Worm (Caenorhabditis elegans): ENCODE data around the gene ugt-42.

ugt-42 gene

DNA sequence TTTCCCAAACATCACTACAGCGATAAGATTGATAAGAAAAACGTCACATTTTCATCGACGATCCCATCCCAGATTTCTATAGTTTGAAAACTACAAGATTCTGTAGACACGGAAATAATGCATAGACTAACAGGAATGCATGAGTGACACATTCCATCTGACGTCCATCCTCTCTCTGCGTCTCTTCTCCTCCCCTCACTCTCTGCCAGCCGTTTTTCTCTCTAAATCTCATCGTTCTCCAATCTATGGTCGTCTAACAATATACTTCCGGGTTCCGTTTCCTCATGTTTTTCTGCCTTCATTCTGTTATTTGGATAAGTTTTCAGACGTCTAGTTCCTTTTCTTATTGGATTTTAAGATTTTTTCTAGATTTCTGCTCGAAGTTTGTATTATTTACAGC is 27.9 kb upstream of the ugt-42 start, which contains the start of gene F48G7.4 (continued):
- TF ChIP-seq F16B12.6 (tag; optimal IDR thresholded peaks at IDR 0.05) = peak; percentile 5
- TF ChIP-seq vab-15 (tag; optimal IDR thresholded peaks at IDR 0.05) = no peak
- TF ChIP-seq C34B4.2 (tag; optimal IDR thresholded peaks at IDR 0.05) = no peak
- TF ChIP-seq nhr-11 (tag; optimal IDR thresholded peaks at IDR 0.05) = peak; percentile 73
- no peak for TF ChIP-seq unc-30 (tag; optimal IDR thresholded peaks at IDR 0.05)
- TF ChIP-seq unc-62 (GFP tag; optimal IDR thresholded peaks at IDR 0.05) = no peak
- TF ChIP-seq zag-1 (tag; optimal IDR thresholded peaks at IDR 0.05) = peak; percentile 26
- TF ChIP-seq ama-1 (optimal IDR thresholded peaks at IDR 0.05) = no peak
- TF ChIP-seq dpl-1 (GFP tag; optimal IDR thresholded peaks at IDR 0.05) = peak; percentile 22 to 44 (median 32)
- TF ChIP-seq ceh-63 (GFP tag; optimal IDR thresholded peaks at IDR 0.05) = no peak
- TF ChIP-seq nhr-77 (tag; optimal IDR thresholded peaks at IDR 0.05) = peak; percentile 23
- TF ChIP-seq irx-1 (tag; optimal IDR thresholded peaks at IDR 0.05) = peak; percentile 47
- no peak for TF ChIP-seq unc-130 (tag; optimal IDR thresholded peaks at IDR 0.05)
- TF ChIP-seq sptf-1 (tag; optimal IDR thresholded peaks at IDR 0.05) = no peak
- TF ChIP-seq nhr-85 (tag) = peak; percentile 95
- peak; percentile 33 for TF ChIP-seq isw-1 (GFP tag; IDR thresholded peaks at IDR 0.05)
- TF ChIP-seq alr-1 (tag; optimal IDR thresholded peaks at IDR 0.05; ENCODE audit: borderline replicate concordance) = no peak
- TF ChIP-seq nhr-237 (tag; optimal IDR thresholded peaks at IDR 0.05) = peak; percentile 68
- TF ChIP-seq pax-3 (tag; optimal IDR thresholded peaks at IDR 0.05) = peak; percentile 3
- peak in 1 of 2 experiments; percentile 45 for TF ChIP-seq egl-27 (tag; optimal IDR thresholded peaks at IDR 0.05)
- no peak for TF ChIP-seq lin-15B (tag; optimal IDR thresholded peaks at IDR 0.05)
- no peak for TF ChIP-seq tlp-1 (tag; optimal IDR thresholded peaks at IDR 0.05)
- peak; percentile 15 for TF ChIP-seq lin-13 (GFP tag; optimal IDR thresholded peaks at IDR 0.05)

DNA sequence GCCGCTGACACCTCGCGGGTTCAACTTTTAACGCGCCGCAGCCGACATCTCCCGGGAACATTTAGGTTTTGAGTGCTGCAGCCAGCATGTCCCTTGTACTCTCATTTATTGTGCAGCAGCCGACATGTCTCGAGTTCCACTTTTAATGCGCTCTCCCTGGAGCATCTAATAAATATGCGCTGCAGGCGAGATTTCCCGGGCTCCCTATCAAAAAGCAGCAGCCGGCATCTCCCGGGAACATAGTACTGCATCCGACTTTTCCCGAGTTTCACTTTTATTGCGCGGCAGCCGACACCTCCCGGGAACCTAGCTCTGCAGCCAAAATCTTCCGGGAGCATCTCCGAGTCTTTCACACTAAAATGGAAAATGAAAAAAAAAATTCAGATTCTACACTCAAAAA is 26.0 kb upstream of the ugt-42 start:
- TF ChIP-seq nhr-85 (tag) = no peak
- no peak for TF ChIP-seq sox-4 (tag; optimal IDR thresholded peaks at IDR 0.05)
- no peak for TF ChIP-seq nhr-11 (tag; optimal IDR thresholded peaks at IDR 0.05)
- no peak for TF ChIP-seq nhr-12 (tag; optimal IDR thresholded peaks at IDR 0.05)
- TF ChIP-seq nhr-76 (tag; optimal IDR thresholded peaks at IDR 0.05) = no peak
- no peak for TF ChIP-seq snu-23 (GFP tag; optimal IDR thresholded peaks at IDR 0.05)
- no peak for TF ChIP-seq unc-30 (tag; optimal IDR thresholded peaks at IDR 0.05)

DNA sequence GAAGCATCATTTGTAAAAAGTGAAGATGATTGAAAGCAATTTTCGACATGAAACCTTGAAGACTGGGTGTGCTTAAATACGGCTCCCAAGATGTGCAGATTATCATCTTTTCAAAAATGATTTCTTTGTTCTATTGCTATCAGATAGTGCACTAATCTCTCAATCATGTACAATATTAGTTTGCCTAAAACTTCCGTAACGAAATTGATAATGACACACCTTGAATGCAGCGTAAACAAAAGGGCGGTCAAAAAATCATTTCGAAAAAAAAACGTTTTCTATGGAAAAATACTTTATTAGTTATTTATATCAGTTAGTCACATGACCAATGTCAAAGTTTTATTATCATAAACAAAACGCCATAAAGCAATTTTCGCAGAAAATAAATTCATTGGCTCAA is 24.1 kb upstream of the ugt-42 start, which contains the start of gene F48G7.5:
Gene F48G7.5 (minus strand): TSS at position 34 of the 400 bp plus-strand sequence.
- TF ChIP-seq elt-2 (tag; optimal IDR thresholded peaks at IDR 0.05) (peak; percentile 29), aly-2 (tag; optimal IDR thresholded peaks at IDR 0.05) (no peak)

DNA sequence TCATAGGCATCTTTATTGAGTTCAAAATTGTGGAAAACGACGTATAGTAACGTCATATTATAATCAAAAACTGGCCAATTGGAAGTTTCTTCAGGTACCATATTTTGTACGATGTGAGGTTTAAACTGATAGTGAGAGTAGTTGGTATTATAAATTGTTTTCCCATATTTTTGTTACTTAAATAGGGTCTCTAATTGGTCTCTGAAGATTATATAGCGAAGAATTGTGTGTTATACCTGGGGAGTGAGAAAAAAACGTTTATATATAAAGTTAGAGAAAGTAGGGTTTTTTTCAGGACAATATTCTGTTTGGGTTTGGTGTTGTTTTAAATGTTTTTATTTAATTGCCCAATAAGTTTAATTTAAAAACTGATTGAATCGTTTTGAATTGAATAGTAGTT is 22.1 kb upstream of the ugt-42 start, which contains the start of gene srt-17:
Gene srt-17 (minus strand): TSS at position 101 of the 400 bp plus-strand sequence.
- TF ChIP-seq lin-14 (GFP tag; optimal IDR thresholded peaks at IDR 0.05) = no peak
- TF ChIP-seq nhr-237 (tag; optimal IDR thresholded peaks at IDR 0.05) = no peak
- no peak for TF ChIP-seq skn-1 (tag; optimal IDR thresholded peaks at IDR 0.05)
- no peak for TF ChIP-seq jun-1 (tag; optimal IDR thresholded peaks at IDR 0.05)
- TF ChIP-seq egl-27 (tag; optimal IDR thresholded peaks at IDR 0.05) = no peak
- TF ChIP-seq nhr-84 (tag; optimal IDR thresholded peaks at IDR 0.05) = no peak
- TF ChIP-seq ceh-8 (GFP tag; optimal IDR thresholded peaks at IDR 0.05) = no peak
- TF ChIP-seq sptf-1 (tag; optimal IDR thresholded peaks at IDR 0.05) = no peak
- no peak for TF ChIP-seq blmp-1 (tag; optimal IDR thresholded peaks at IDR 0.05)
- no peak for TF ChIP-seq F16B12.6 (tag; optimal IDR thresholded peaks at IDR 0.05)
- TF ChIP-seq fkh-10 (GFP tag; optimal IDR thresholded peaks at IDR 0.05) = no peak
- no peak for TF ChIP-seq nhr-11 (tag; optimal IDR thresholded peaks at IDR 0.05)
- TF ChIP-seq egl-13 (tag; optimal IDR thresholded peaks at IDR 0.05) = no peak
- no peak for TF ChIP-seq C34B4.2 (tag; optimal IDR thresholded peaks at IDR 0.05)
- TF ChIP-seq lin-35 (GFP tag; optimal IDR thresholded peaks at IDR 0.05) = no peak
- TF ChIP-seq hlh-17 (GFP tag; optimal IDR thresholded peaks at IDR 0.05; ENCODE audit: borderline replicate concordance) = no peak
- no peak for TF ChIP-seq elt-2 (tag; optimal IDR thresholded peaks at IDR 0.05)
- TF ChIP-seq nhr-90 (tag; optimal IDR thresholded peaks at IDR 0.05; ENCODE audit: poor library complexity) = no peak
- TF ChIP-seq snu-23 (GFP tag; optimal IDR thresholded peaks at IDR 0.05) = no peak

All from whole organism, L1 larva.